Fruit fly (Drosophila melanogaster): ENCODE measurements around the gene CG5355.

- TF ChIP-seq CTCF (optimal IDR thresholded peaks at IDR 0.05): no peak
- no peak for TF ChIP-seq CG8478 (optimal IDR thresholded peaks at IDR 0.05)
Observed at dm6 chr2L:10362408-10363067, 50.7 kb downstream of the CG5355 start, which contains the start of the genes Cand1 and pim.

All from S2 (cell line).